Fruit fly (Drosophila melanogaster) whole organism, prepupa: ENCODE results near the gene CG9130.

ENCODE experiments used
- CG11294 ChIP-seq: fragments of 200-800 bp; sonication (Bioruptor generic); IDR thresholded peaks from 2 replicates; pipeline ENCODE4 v1.3.6; 2022; ENCODE audit warnings: missing biosample characterization, missing genetic modification characterization
- CG11762 ChIP-seq: fragments of 200-800 bp; sonication (Bioruptor generic); optimal IDR thresholded peaks from 3 replicates; lab custom pipeline; 2016; ENCODE audit warnings: missing biosample characterization, missing genetic modification characterization; ENCODE audit not compliant: insufficient read depth
- CG1621 ChIP-seq: fragments of 200-800 bp; sonication (Bioruptor generic); optimal IDR thresholded peaks from 3 replicates; lab custom pipeline; 2018; ENCODE audit warnings: missing biosample characterization, mild to moderate bottlenecking, missing genetic modification characterization
- CG6792 ChIP-seq: fragments of 200-800 bp; sonication (Bioruptor generic); optimal IDR thresholded peaks from 3 replicates; lab custom pipeline; 2016; ENCODE audit warnings: missing biosample characterization, missing genetic modification characterization
- CG8119 ChIP-seq: fragments of 200-800 bp; sonication (Bioruptor generic); IDR thresholded peaks from 3 replicates; pipeline ENCODE4 v1.3.6; 2022; ENCODE audit warnings: missing biosample characterization, missing genetic modification characterization
- Eip75B ChIP-seq: fragments of 200-800 bp; sonication (Bioruptor generic); optimal IDR thresholded peaks from 3 replicates; lab custom pipeline; 2016; ENCODE audit warnings: missing biosample characterization, missing genetic modification characterization
- Ets21C ChIP-seq: fragments of 200-800 bp; sonication (Bioruptor generic); optimal IDR thresholded peaks from 3 replicates; lab custom pipeline; 2016; ENCODE audit warnings: missing biosample characterization, missing genetic modification characterization
- Gug ChIP-seq: fragments of 200-800 bp; sonication (Bioruptor generic); IDR thresholded peaks from 2 replicates; pipeline ENCODE4 v1.3.6; 2022; ENCODE audit warnings: missing biosample characterization, missing genetic modification characterization
- Hr4 ChIP-seq: fragments of 200-800 bp; sonication (Bioruptor generic); optimal IDR thresholded peaks from 3 replicates; lab custom pipeline; 2016; ENCODE audit warnings: missing biosample characterization, missing genetic modification characterization
- Lpt ChIP-seq: fragments of 200-800 bp; sonication (Bioruptor generic); optimal IDR thresholded peaks from 3 replicates; lab custom pipeline; 2016; ENCODE audit warnings: missing biosample characterization, missing genetic modification characterization
- OdsH ChIP-seq: fragments of 200-800 bp; sonication (Bioruptor generic); optimal IDR thresholded peaks from 3 replicates; lab custom pipeline; 2016; ENCODE audit warnings: missing biosample characterization, missing genetic modification characterization
- Sox14 ChIP-seq: fragments of 200-800 bp; sonication (Bioruptor generic); optimal IDR thresholded peaks from 3 replicates; lab custom pipeline; 2016; ENCODE audit warnings: missing biosample characterization, missing genetic modification characterization
- pdm3 ChIP-seq: fragments of 200-800 bp; sonication (Bioruptor generic); optimal IDR thresholded peaks from 3 replicates; lab custom pipeline; 2016; ENCODE audit warnings: missing biosample characterization, missing genetic modification characterization
- vri ChIP-seq: fragments of 200-800 bp; sonication (Bioruptor generic); optimal IDR thresholded peaks from 3 replicates; lab custom pipeline; 2016; ENCODE audit warnings: missing biosample characterization, mild to moderate bottlenecking, missing genetic modification characterization

DNA sequence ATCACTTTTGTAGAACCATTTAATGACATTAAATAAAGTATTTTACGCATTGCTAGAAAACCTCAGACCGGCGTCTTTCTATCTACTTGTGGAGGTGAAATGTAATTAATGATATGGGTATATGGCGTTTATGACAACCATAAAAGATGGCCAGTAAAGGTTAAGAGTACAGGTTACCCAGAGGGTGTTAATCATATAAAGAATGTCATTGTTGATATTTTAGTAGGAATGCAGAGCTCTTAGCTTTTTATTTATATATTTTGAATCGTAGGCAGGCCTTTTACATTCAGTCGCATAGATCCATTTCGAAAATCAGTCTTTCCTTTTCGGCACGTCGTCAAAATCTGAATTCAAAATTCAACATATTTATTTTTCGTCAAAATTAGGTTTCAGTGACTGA lies 1.4 kb upstream of the CG9130 start, which contains the start of gene Bfc:
- no peak for TF ChIP-seq Sox14
- no peak for TF ChIP-seq CG11762 (GFP tag; lab: Kevin White, UChicago)
- TF ChIP-seq CG11294 (GFP tag; lab: Robert Waterston, UW), result no peak
- no peak for TF ChIP-seq Gug (GFP tag; lab: Robert Waterston, UW)
- no peak for TF ChIP-seq CG1621 (tag; lab: Kevin White, UChicago)
- TF ChIP-seq Ets21C (GFP tag; lab: Kevin White, UChicago), result no peak
- no peak for TF ChIP-seq Lpt (GFP tag; lab: Kevin White, UChicago)
- TF ChIP-seq Eip75B (GFP tag; lab: Kevin White, UChicago), result no peak
- TF ChIP-seq pdm3, result no peak
- no peak for TF ChIP-seq OdsH (GFP tag; lab: Kevin White, UChicago)
- no peak for TF ChIP-seq vri (GFP tag; lab: Kevin White, UChicago)
- TF ChIP-seq CG8119 (GFP tag; lab: Robert Waterston, UW), result no peak
- TF ChIP-seq Hr4 (GFP tag; lab: Kevin White, UChicago), result no peak
- TF ChIP-seq CG6792, result no peak
